Worm (Caenorhabditis elegans) whole organism, young adult: ENCODE measurements around the gene C16D9.6.

Source experiments
- B0035.1 ChIP-seq: sonication (generic microtip); optimal IDR thresholded peaks from 2 replicates; lab custom pipeline; 2016; ENCODE audit warnings: missing genetic modification characterization, mild to moderate bottlenecking, missing compliant biosample characterization, missing genotype, missing genetic modification reagents
- C17E4.6 ChIP-seq: fragments of 200-800 bp; sonication (Bioruptor generic); IDR thresholded peaks from 2 replicates; pipeline ENCODE4 v1.3.6; 2022; ENCODE audit warnings: missing genetic modification reagents, missing genetic modification characterization, missing compliant biosample characterization
- F49E8.2 ChIP-seq: sonication (generic microtip); optimal IDR thresholded peaks from 3 replicates; lab custom pipeline; 2017; ENCODE audit warnings: missing genetic modification characterization, mild to moderate bottlenecking, missing compliant biosample characterization, antibody characterized with exemption, moderate library complexity; ENCODE audit not compliant: insufficient read depth
- F55B11.4 ChIP-seq: sonication (generic microtip); optimal IDR thresholded peaks from 2 replicates; lab custom pipeline; 2016; ENCODE audit warnings: missing compliant biosample characterization, missing genetic modification characterization, borderline replicate concordance; ENCODE audit not compliant: insufficient read depth
- F57A8.1 ChIP-seq: fragments of 200-800 bp; sonication (Bioruptor generic); optimal IDR thresholded peaks from 2 replicates; lab custom pipeline; 2018; ENCODE audit warnings: mild to moderate bottlenecking, missing genetic modification characterization, moderate library complexity, missing compliant biosample characterization
- Y56A3A.18 ChIP-seq: fragments of 200-800 bp; sonication (Bioruptor generic); IDR thresholded peaks from 2 replicates; pipeline ENCODE4 v1.3.6; 2022; ENCODE audit warnings: missing genetic modification reagents, missing genetic modification characterization, missing compliant biosample characterization
- Y79H2A.3 ChIP-seq: fragments of 200-800 bp; sonication (Bioruptor generic); conservative IDR thresholded peaks from 2 replicates; pipeline ENCODE4 v1.3.6; 2022; ENCODE audit warnings: missing genetic modification reagents, missing genetic modification characterization, missing compliant biosample characterization
- ama-1 ChIP-seq, 3 experiments: fragments of 150-350 bp in 1 of 3; sonication (generic microtip) in 2 of 3; optimal IDR thresholded peaks; 2 replicates each; lab custom pipeline; 2014 to 2018; ENCODE audit warnings: missing biosample characterization in 2 of 3, missing genetic modification characterization in 2 of 3, missing genetic modification reagents in 2 of 3
- atf-7 ChIP-seq: sonication (generic microtip); optimal IDR thresholded peaks from 2 replicates; lab custom pipeline; 2017; ENCODE audit warnings: mild to moderate bottlenecking, missing genetic modification characterization, missing compliant biosample characterization
- attf-3 ChIP-seq: fragments of 200-800 bp; sonication (Bioruptor generic); conservative IDR thresholded peaks from 2 replicates; pipeline ENCODE4 v1.3.6; 2022; ENCODE audit warnings: missing genetic modification reagents, missing genetic modification characterization, missing compliant biosample characterization
- attf-6 ChIP-seq: fragments of 200-800 bp; sonication (Bioruptor generic); IDR thresholded peaks from 2 replicates; pipeline ENCODE4 v1.3.6; 2022; ENCODE audit warnings: missing genetic modification reagents, missing genetic modification characterization, missing compliant biosample characterization
- bed-1 ChIP-seq: fragments of 200-800 bp; sonication (Bioruptor generic); IDR thresholded peaks from 2 replicates; pipeline ENCODE4 v1.3.6; 2022; ENCODE audit warnings: missing genetic modification reagents, missing genetic modification characterization, missing compliant biosample characterization
- cebp-2 ChIP-seq: fragments of 200-800 bp; sonication (Bioruptor generic); IDR thresholded peaks from 2 replicates; pipeline ENCODE4 v1.3.6; 2022; ENCODE audit warnings: missing genetic modification characterization, missing compliant biosample characterization
- ceh-40 ChIP-seq: fragments of 200-800 bp; sonication (Bioruptor generic); IDR thresholded peaks from 2 replicates; pipeline ENCODE4 v1.3.6; 2022; ENCODE audit warnings: missing genetic modification characterization, missing compliant biosample characterization
- dpff-1 ChIP-seq: sonication (generic microtip); optimal IDR thresholded peaks from 2 replicates; lab custom pipeline; 2017; ENCODE audit warnings: mild to moderate bottlenecking, missing genetic modification characterization, missing compliant biosample characterization
- dpl-1 ChIP-seq: fragments of 150-350 bp; optimal IDR thresholded peaks from 2 replicates; lab custom pipeline; 2014; ENCODE audit warnings: missing biosample characterization, missing genetic modification reagents, missing genetic modification characterization
- efl-1 ChIP-seq: fragments of 150-350 bp; optimal IDR thresholded peaks from 2 replicates; lab custom pipeline; 2014; ENCODE audit warnings: missing biosample characterization, missing genetic modification reagents, missing genetic modification characterization
- egl-18 ChIP-seq: fragments of 200-800 bp; sonication (Bioruptor generic); IDR thresholded peaks from 2 replicates; pipeline ENCODE4 v1.3.6; 2022; ENCODE audit warnings: missing genetic modification reagents, missing genetic modification characterization, missing compliant biosample characterization
- egl-44 ChIP-seq: fragments of 200-800 bp; sonication (Bioruptor generic); IDR thresholded peaks from 2 replicates; pipeline ENCODE4 v1.3.6; 2022; ENCODE audit warnings: missing genetic modification reagents, missing genetic modification characterization, missing compliant biosample characterization
- ekl-4 ChIP-seq: fragments of 200-800 bp; sonication (Bioruptor generic); IDR thresholded peaks from 2 replicates; pipeline ENCODE4 v1.3.6; 2022; ENCODE audit warnings: missing genetic modification reagents, missing genetic modification characterization, missing compliant biosample characterization
- ets-4 ChIP-seq: fragments of 200-800 bp; sonication (Bioruptor generic); optimal IDR thresholded peaks from 2 replicates; lab custom pipeline; 2018; ENCODE audit warnings: mild to moderate bottlenecking, missing genetic modification characterization, missing compliant biosample characterization
- fkh-3 ChIP-seq: sonication (generic microtip); optimal IDR thresholded peaks from 2 replicates; lab custom pipeline; 2016; ENCODE audit warnings: mild to moderate bottlenecking, missing genetic modification characterization, missing compliant biosample characterization
- him-1 ChIP-seq: sonication (generic microtip); optimal IDR thresholded peaks from 2 replicates; lab custom pipeline; 2016; ENCODE audit warnings: missing genotype, missing genetic modification reagents, missing genetic modification characterization, missing compliant biosample characterization
- hlh-12 ChIP-seq: sonication (generic microtip); optimal IDR thresholded peaks from 2 replicates; lab custom pipeline; 2016; ENCODE audit warnings: missing genetic modification characterization, missing compliant biosample characterization
- hmg-1.2 ChIP-seq: fragments of 200-800 bp; sonication (Bioruptor generic); IDR thresholded peaks from 2 replicates; pipeline ENCODE4 v1.3.6; 2022; ENCODE audit warnings: missing genetic modification reagents, missing genetic modification characterization, missing compliant biosample characterization
- hmg-20 ChIP-seq: fragments of 200-800 bp; sonication (Bioruptor generic); IDR thresholded peaks from 2 replicates; pipeline ENCODE4 v1.3.6; 2022; ENCODE audit warnings: missing genetic modification reagents, missing genetic modification characterization, missing compliant biosample characterization
- lag-1 ChIP-seq: fragments of 200-800 bp; sonication (Bioruptor generic); IDR thresholded peaks from 2 replicates; pipeline ENCODE4 v1.3.6; 2022; ENCODE audit warnings: missing genetic modification reagents, missing genetic modification characterization, missing compliant biosample characterization
- lin-26 ChIP-seq: fragments of 200-800 bp; sonication (Bioruptor generic); IDR thresholded peaks from 2 replicates; pipeline ENCODE4 v1.3.6; 2022; ENCODE audit warnings: missing genetic modification reagents, missing genetic modification characterization, missing compliant biosample characterization
- lin-40 ChIP-seq: sonication (generic microtip); optimal IDR thresholded peaks from 2 replicates; lab custom pipeline; 2016; ENCODE audit warnings: missing genetic modification characterization, mild to moderate bottlenecking, missing compliant biosample characterization, missing genotype, missing genetic modification reagents
- lsy-27 ChIP-seq: sonication (generic microtip); optimal IDR thresholded peaks from 2 replicates; lab custom pipeline; 2017; ENCODE audit warnings: missing genetic modification characterization, mild to moderate bottlenecking, missing compliant biosample characterization, antibody characterized with exemption, missing genotype, borderline replicate concordance; ENCODE audit not compliant: insufficient read depth
- nfya-1 ChIP-seq: sonication (generic microtip); optimal IDR thresholded peaks from 2 replicates; lab custom pipeline; 2017; ENCODE audit warnings: antibody characterized with exemption, missing compliant biosample characterization, missing genetic modification characterization, borderline replicate concordance; ENCODE audit not compliant: insufficient read depth
- nfya-2 ChIP-seq: fragments of 200-800 bp; sonication (Bioruptor generic); IDR thresholded peaks from 2 replicates; pipeline ENCODE4 v1.3.6; 2022; ENCODE audit warnings: missing genetic modification reagents, missing genetic modification characterization, missing compliant biosample characterization
- nfyb-1 ChIP-seq: fragments of 200-800 bp; sonication (Bioruptor generic); IDR thresholded peaks from 2 replicates; pipeline ENCODE4 v1.3.6; 2022; ENCODE audit warnings: missing genetic modification reagents, missing genetic modification characterization, missing compliant biosample characterization
- nhr-90 ChIP-seq: sonication (generic microtip); optimal IDR thresholded peaks from 2 replicates; lab custom pipeline; 2016; ENCODE audit warnings: missing genotype, mild to moderate bottlenecking, missing genetic modification characterization, missing compliant biosample characterization
- pbrm-1 ChIP-seq: fragments of 200-800 bp; sonication (Bioruptor generic); IDR thresholded peaks from 2 replicates; pipeline ENCODE4 v1.3.6; 2022; ENCODE audit warnings: missing genetic modification reagents, missing genetic modification characterization, missing compliant biosample characterization
- pha-4 ChIP-seq: fragments of 150-350 bp; sonication (generic microtip); optimal IDR thresholded peaks from 2 replicates; lab custom pipeline; 2014; ENCODE audit warnings: missing biosample characterization, missing genetic modification reagents, missing genetic modification characterization
- rcor-1 ChIP-seq: fragments of 200-800 bp; sonication (Bioruptor generic); IDR thresholded peaks from 2 replicates; pipeline ENCODE4 v1.3.6; 2022; ENCODE audit warnings: missing genetic modification reagents, missing genetic modification characterization, missing compliant biosample characterization
- rec-8 ChIP-seq, 2 experiments: sonication (generic microtip); optimal IDR thresholded peaks; 2 replicates each; lab custom pipeline; 2016; ENCODE audit warnings: mild to moderate bottlenecking in 2 of 2, missing genetic modification characterization in 2 of 2, missing genetic modification reagents in 2 of 2, missing genotype in 2 of 2, missing biosample characterization in 1 of 2, missing compliant biosample characterization in 1 of 2, moderate library complexity in 1 of 2
- snpc-1.3 ChIP-seq: sonication (generic microtip); optimal IDR thresholded peaks from 2 replicates; lab custom pipeline; 2017; ENCODE audit warnings: missing genetic modification characterization, mild to moderate bottlenecking, missing compliant biosample characterization, antibody characterized with exemption, moderate library complexity, missing genotype, missing genetic modification reagents; ENCODE audit not compliant: insufficient read depth
- sptf-2 ChIP-seq: fragments of 200-800 bp; sonication (Bioruptor generic); optimal IDR thresholded peaks from 2 replicates; lab custom pipeline; 2018; ENCODE audit warnings: mild to moderate bottlenecking, missing genetic modification characterization, missing compliant biosample characterization
- tbp1 ChIP-seq: fragments of 200-800 bp; sonication (Bioruptor generic); optimal IDR thresholded peaks from 2 replicates; lab custom pipeline; 2018; ENCODE audit warnings: mild to moderate bottlenecking, missing genetic modification characterization, missing compliant biosample characterization
- tbx-9 ChIP-seq: sonication (generic microtip); optimal IDR thresholded peaks from 2 replicates; lab custom pipeline; 2016; ENCODE audit warnings: borderline replicate concordance, missing genetic modification characterization, inconsistent platforms, missing compliant biosample characterization
- zfh-2 ChIP-seq: fragments of 200-800 bp; sonication (Bioruptor generic); conservative IDR thresholded peaks from 2 replicates; pipeline ENCODE4 v1.3.6; 2022; ENCODE audit warnings: missing genetic modification reagents, missing genetic modification characterization, missing compliant biosample characterization
- zim-3 ChIP-seq: sonication (generic microtip); optimal IDR thresholded peaks from 2 replicates; lab custom pipeline; 2017; ENCODE audit warnings: mild to moderate bottlenecking, missing genetic modification characterization, moderate library complexity, missing compliant biosample characterization
- ztf-22 ChIP-seq: fragments of 200-800 bp; sonication (Bioruptor generic); optimal IDR thresholded peaks from 2 replicates; lab custom pipeline; 2018; ENCODE audit warnings: mild to moderate bottlenecking, missing genetic modification characterization, moderate library complexity, missing compliant biosample characterization
- ztf-25 ChIP-seq: fragments of 200-800 bp; sonication (Bioruptor generic); IDR thresholded peaks from 2 replicates; pipeline ENCODE4 v1.3.6; 2022; ENCODE audit warnings: missing genetic modification reagents, missing genetic modification characterization, missing compliant biosample characterization
- ztf-3 ChIP-seq: fragments of 200-800 bp; sonication (Bioruptor generic); optimal IDR thresholded peaks from 2 replicates; lab custom pipeline; 2018; ENCODE audit warnings: mild to moderate bottlenecking, missing genetic modification characterization, missing compliant biosample characterization

The C16D9.6 gene

ce11 chrV:8228712-8229119 lies 21.4 kb downstream of the C16D9.6 start (continued):
- TF ChIP-seq tbx-9 (tag; lab: Kevin White, UChicago) = no peak
- peak; percentile 67 for TF ChIP-seq atf-7
- TF ChIP-seq attf-3 = peak; percentile 77
- TF ChIP-seq rec-8 (tag; optimal IDR thresholded peaks at IDR 0.05; lab: Kevin White, UChicago) = peak in 1 of 2 experiments; percentile 83
- no peak for TF ChIP-seq nfya-2 (GFP tag; lab: Robert Waterston, UW)
- peak; percentile 96 for TF ChIP-seq F49E8.2 (tag; lab: Kevin White, UChicago)
- no peak for TF ChIP-seq F55B11.4
- peak; percentile 94 for TF ChIP-seq ekl-4 (GFP tag; lab: Robert Waterston, UW)
- TF ChIP-seq zfh-2 = peak; percentile 75
- no peak for TF ChIP-seq F57A8.1 (GFP tag; lab: Kevin White, UChicago)
- peak; percentile 35 for TF ChIP-seq efl-1 (GFP tag; lab: Kevin White, UChicago)
- TF ChIP-seq Y56A3A.18 (GFP tag; lab: Robert Waterston, UW) = peak; percentile 94
- TF ChIP-seq hlh-12 = no peak
- TF ChIP-seq fkh-3 = peak; percentile 54
- TF ChIP-seq ztf-22 (GFP tag; lab: Kevin White, UChicago) = peak; percentile 22
- peak; percentile 40 for TF ChIP-seq dpl-1 (GFP tag; lab: Kevin White, UChicago)
- TF ChIP-seq snpc-1.3 (tag; lab: Kevin White, UChicago) = peak; percentile 98
- TF ChIP-seq ama-1 (optimal IDR thresholded peaks at IDR 0.05; lab: Kevin White, UChicago) = peak; percentile 91
- peak in 1 of 2 experiments; percentile 35 for TF ChIP-seq ama-1 (GFP tag; optimal IDR thresholded peaks at IDR 0.05; lab: Kevin White, UChicago)
- TF ChIP-seq egl-18 (GFP tag; lab: Robert Waterston, UW) = no peak
- peak; percentile 31 for TF ChIP-seq lsy-27
- TF ChIP-seq him-1 (tag; lab: Kevin White, UChicago) = peak; percentile 99
- TF ChIP-seq egl-44 = 0 out of 2 replicates have a peak, but pooled peaks have one; percentile 38
- TF ChIP-seq ceh-40 (GFP tag; lab: Robert Waterston, UW) = no peak
- TF ChIP-seq lin-26 (GFP tag; lab: Robert Waterston, UW) = peak; percentile 59; the same call in 1 of the 2 replicates
- TF ChIP-seq B0035.1 = no peak
- no peak for TF ChIP-seq nfya-1 (tag; lab: Kevin White, UChicago)
- TF ChIP-seq rcor-1 (GFP tag; lab: Robert Waterston, UW) = peak; percentile 95
- peak; percentile 1 for TF ChIP-seq zim-3
- peak; percentile 61 for TF ChIP-seq ets-4
- TF ChIP-seq hmg-20 (GFP tag; lab: Robert Waterston, UW) = peak; percentile 84
- TF ChIP-seq C17E4.6 (GFP tag; lab: Robert Waterston, UW) = peak; percentile 83
- peak; percentile 84 for TF ChIP-seq tbp1 (GFP tag; lab: Kevin White, UChicago)

DNA sequence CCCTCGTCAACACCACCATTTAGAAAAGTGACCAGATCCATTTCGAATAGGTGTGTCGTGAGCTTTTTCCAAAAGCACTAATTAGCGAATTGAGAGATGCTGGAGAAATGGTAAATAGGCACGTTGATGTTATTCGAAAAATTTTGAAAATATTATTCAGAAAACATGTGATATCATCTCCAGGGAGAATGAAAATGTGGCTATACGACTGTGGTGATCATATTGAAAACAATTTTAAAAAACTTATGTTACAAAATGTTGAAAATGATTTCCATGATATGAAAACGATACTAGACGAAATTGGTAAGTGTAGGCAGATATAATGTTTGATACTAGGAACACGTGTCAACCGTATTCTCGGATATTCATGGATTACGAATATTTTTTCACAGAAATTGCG lies 23.3 kb downstream of the C16D9.6 start, which contains the start of gene K07C11.10:
K07C11.10 (minus strand) TSS at position 101 of the 400 bp plus-strand sequence.
- TF ChIP-seq Y79H2A.3 (GFP tag; lab: Robert Waterston, UW) (no peak), sptf-2 (no peak), bed-1 (no peak), pha-4 (no peak)

ce11 chrV:8224634-8225033 lies 25.5 kb downstream of the C16D9.6 start, which contains the start of gene pax-1:
Gene pax-1, plus strand, starts transcription at chrV:8224934.
- TF ChIP-seq lin-40 = no peak
- TF ChIP-seq him-1 (tag; lab: Kevin White, UChicago) = no peak
- TF ChIP-seq dpff-1 = no peak
- no peak for TF ChIP-seq Y79H2A.3 (GFP tag; lab: Robert Waterston, UW)
- TF ChIP-seq egl-18 (GFP tag; lab: Robert Waterston, UW) = no peak
- no peak for TF ChIP-seq nhr-90
- no peak for TF ChIP-seq nfyb-1 (GFP tag; lab: Robert Waterston, UW)
- no peak for TF ChIP-seq lag-1 (GFP tag; lab: Robert Waterston, UW)
- no peak for TF ChIP-seq attf-6 (GFP tag; lab: Robert Waterston, UW)
- TF ChIP-seq hmg-1.2 (GFP tag; lab: Robert Waterston, UW) = no peak
- TF ChIP-seq cebp-2 (GFP tag; lab: Robert Waterston, UW) = no peak
- no peak for TF ChIP-seq ztf-3 (GFP tag; lab: Kevin White, UChicago)
- no peak for TF ChIP-seq ztf-25
- TF ChIP-seq pbrm-1 (GFP tag; lab: Robert Waterston, UW) = no peak
